Fruit fly (Drosophila melanogaster): Measurements from ENCODE around the gene knk.

The knk gene

dm6 chr3R:10076665-10077064, 48.8 kb downstream of the knk start:
- TF ChIP-seq CG2120 (GFP tag; optimal IDR thresholded peaks at IDR 0.05) (peak; percentile 6), Rfx (GFP tag; IDR thresholded peaks at IDR 0.05) (peak; percentile 40; the same call in 1 of the 2 replicates), CTCF (GFP tag; optimal IDR thresholded peaks at IDR 0.05) (peak; percentile 93), trem (tag; optimal IDR thresholded peaks at IDR 0.05) (peak; percentile 95), grn (GFP tag; optimal IDR thresholded peaks at IDR 0.05) (peak; percentile 33), Dip2 (GFP tag; IDR thresholded peaks at IDR 0.05) (peak; percentile 89), HmgZ (tag; optimal IDR thresholded peaks at IDR 0.05) (peak; percentile 28), CG32532 (GFP tag; IDR thresholded peaks at IDR 0.05) (peak; percentile 27; the same call in 1 of the 2 replicates), onecut (GFP tag; IDR thresholded peaks at IDR 0.05) (peak; percentile 17; the same call in 1 of the 2 replicates), Dek (tag; optimal IDR thresholded peaks at IDR 0.05) (peak; percentile 22), org-1 (GFP tag; optimal IDR thresholded peaks at IDR 0.05) (no peak), Med (GFP tag) (peak; percentile 68), Dp (GFP tag; optimal IDR thresholded peaks at IDR 0.05) (peak; percentile 26), Myb (GFP tag; optimal IDR thresholded peaks at IDR 0.05) (peak; percentile 95), CG4730 (GFP tag; IDR thresholded peaks at IDR 0.05) (no peak), slbo (GFP tag; IDR thresholded peaks at IDR 0.05) (no peak), CG12659 (GFP tag; optimal IDR thresholded peaks at IDR 0.05) (peak; percentile 21), Lhr (GFP tag; optimal IDR thresholded peaks at IDR 0.05) (peak; percentile 20), CoRest (tag; optimal IDR thresholded peaks at IDR 0.05) (peak; percentile 21), CG17612 (GFP tag; IDR thresholded peaks at IDR 0.05) (no peak), chinmo (GFP tag; IDR thresholded peaks at IDR 0.05; ENCODE audit: partially characterized antibody) (0 out of 4 replicates have a peak, but pooled peaks have one; percentile 14), CG13287 (GFP tag; IDR thresholded peaks at IDR 0.05; ENCODE audit: partially characterized antibody) (peak; percentile 10; the same call in 1 of the 2 replicates), CG6654 (GFP tag; optimal IDR thresholded peaks at IDR 0.05) (no peak), CG15601 (tag; optimal IDR thresholded peaks at IDR 0.05) (peak; percentile 100), dpn (GFP tag; optimal IDR thresholded peaks at IDR 0.05) (peak in 1 of 2 experiments; percentile 13), Hmr (GFP tag; optimal IDR thresholded peaks at IDR 0.05) (peak; percentile 37), BtbVII (GFP tag; optimal IDR thresholded peaks at IDR 0.05) (no peak), pzg (GFP tag; optimal IDR thresholded peaks at IDR 0.05) (peak; percentile 29), Antp (GFP tag; optimal IDR thresholded peaks at IDR 0.05) (no peak), CG12769 (tag; optimal IDR thresholded peaks at IDR 0.05) (peak; percentile 97), CG12155 (GFP tag; optimal IDR thresholded peaks at IDR 0.05) (no peak), Sin3A (optimal IDR thresholded peaks at IDR 0.05) (no peak), nerfin-1 (tag; optimal IDR thresholded peaks at IDR 0.05) (no peak), nerfin-2 (GFP tag; IDR thresholded peaks at IDR 0.05; ENCODE audit: partially characterized antibody) (peak; percentile 7; the same call in 1 of the 2 replicates), ranshi (GFP tag; IDR thresholded peaks at IDR 0.05) (no peak)

dm6 chr3R:10075323-10075788, 50.1 kb downstream of the knk start, which contains the start of gene Alp13:
TSS of gene Alp13 (minus strand) at chr3R:10075373.
- no peak for TF ChIP-seq mld (GFP tag; IDR thresholded peaks at IDR 0.05; ENCODE audit: partially characterized antibody)
- TF ChIP-seq CG15696 (tag; optimal IDR thresholded peaks at IDR 0.05), result no peak
- no peak for TF ChIP-seq HLHmδ (GFP tag; optimal IDR thresholded peaks at IDR 0.05)

Data from whole organism, embryonic.